Fruit fly (Drosophila melanogaster) whole organism, embryonic: ENCODE results near the gene CG10738.

Experiments
- Atf3 ChIP-seq: fragments of 200-800 bp; sonication (Bioruptor generic); optimal IDR thresholded peaks from 3 replicates; lab custom pipeline; 2016; ENCODE audit warnings: missing biosample characterization, missing genetic modification characterization
- Blimp-1 ChIP-seq: fragments of 200-800 bp; sonication (Bioruptor generic); optimal IDR thresholded peaks from 3 replicates; lab custom pipeline; 2018; ENCODE audit warnings: missing biosample characterization, missing genetic modification characterization, mild to moderate bottlenecking, moderate library complexity, missing genetic modification reagents
- CG16779 ChIP-seq: fragments of 200-800 bp; sonication (Bioruptor generic); IDR thresholded peaks from 2 replicates; pipeline ENCODE4 v1.3.6; 2022; ENCODE audit warnings: missing biosample characterization, missing genetic modification characterization
- CG3995 ChIP-seq: fragments of 200-800 bp; sonication (Bioruptor generic); optimal IDR thresholded peaks from 3 replicates; lab custom pipeline; 2016; ENCODE audit warnings: missing biosample characterization, missing genetic modification characterization
- CG4404 ChIP-seq: fragments of 200-800 bp; sonication (Bioruptor generic); IDR thresholded peaks from 2 replicates; pipeline ENCODE4 v1.3.6; 2022; ENCODE audit warnings: missing biosample characterization, missing genetic modification characterization
- CG8089 ChIP-seq: fragments of 200-800 bp; sonication (Bioruptor generic); optimal IDR thresholded peaks from 3 replicates; lab custom pipeline; 2016; ENCODE audit warnings: missing biosample characterization, missing genetic modification characterization
- al ChIP-seq: fragments of 200-800 bp; sonication (Bioruptor generic); IDR thresholded peaks from 2 replicates; pipeline ENCODE4 v1.3.6; 2022; ENCODE audit warnings: missing biosample characterization, missing genetic modification characterization
- eyg ChIP-seq: fragments of 200-800 bp; sonication (Bioruptor generic); optimal IDR thresholded peaks from 3 replicates; lab custom pipeline; 2016; ENCODE audit warnings: missing biosample characterization, missing genetic modification characterization
- pros ChIP-seq: fragments of 200-800 bp; sonication (Bioruptor generic); optimal IDR thresholded peaks from 3 replicates; lab custom pipeline; 2019; ENCODE audit warnings: missing biosample characterization, mild to moderate bottlenecking, missing genetic modification characterization, moderate library complexity
- tll ChIP-seq, 2 experiments: fragments of 200-800 bp in 1 of 2; fragments of >200 bp in 1 of 2; sonication (Bioruptor generic) in 1 of 2; optimal IDR thresholded peaks; 2 replicates each; lab custom pipeline; 2017 to 2019; ENCODE audit warnings: missing biosample characterization in 2 of 2, missing genetic modification characterization in 2 of 2, mild to moderate bottlenecking in 1 of 2, moderate library complexity in 1 of 2
- vnd ChIP-seq: fragments of 200-800 bp; sonication (Bioruptor generic); IDR thresholded peaks from 3 replicates; pipeline ENCODE4 v1.3.6; 2022; ENCODE audit warnings: missing biosample characterization, missing genetic modification characterization; ENCODE audit not compliant: partially characterized antibody

dm6 chr3L:13424068-13424467 is 26.5 kb upstream of the CG10738 start, which contains the start of gene CG33263:
- TF ChIP-seq Atf3 (no peak), CG16779 (no peak), pros (GFP tag; lab: Kevin White, UChicago) (no peak), eyg (GFP tag; lab: Kevin White, UChicago) (no peak), al (GFP tag; lab: Robert Waterston, UW) (no peak), CG8089 (GFP tag; lab: Kevin White, UChicago) (no peak), CG4404 (GFP tag; lab: Robert Waterston, UW) (no peak), vnd (GFP tag; lab: Robert Waterston, UW) (no peak), Blimp-1 (GFP tag; lab: Kevin White, UChicago) (no peak), CG3995 (no peak), tll (GFP tag; optimal IDR thresholded peaks at IDR 0.05; lab: Kevin White, UChicago) (no peak)
